Worm (Caenorhabditis elegans): ENCODE measurements around the gene ceh-10.

ceh-10 gene

DNA sequence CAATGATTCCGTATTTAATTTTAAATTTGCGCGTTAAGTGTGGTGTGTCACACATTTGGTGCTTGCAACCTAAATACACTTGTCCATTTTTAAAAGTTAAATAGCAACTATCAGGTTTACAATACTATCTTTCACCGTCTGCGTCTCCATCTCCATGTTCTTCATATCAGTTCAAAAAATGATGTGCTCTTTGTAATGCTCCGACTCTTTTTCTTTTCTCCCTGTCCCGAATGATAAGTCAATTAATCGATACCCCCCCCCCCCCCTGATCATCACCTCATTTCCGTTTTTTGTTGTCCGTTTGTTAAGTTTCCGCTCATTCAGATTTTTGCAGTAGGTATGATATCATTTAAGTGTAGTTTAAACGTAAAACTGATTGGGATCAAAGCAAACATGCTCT, 15.3 kb downstream of the ceh-10 start (continued):
- TF ChIP-seq jun-1 (tag; optimal IDR thresholded peaks at IDR 0.05) = no peak
- TF ChIP-seq ama-1 (optimal IDR thresholded peaks at IDR 0.05) = no peak
- TF ChIP-seq spr-1 (tag; optimal IDR thresholded peaks at IDR 0.05) = no peak
- TF ChIP-seq nhr-28 (tag; optimal IDR thresholded peaks at IDR 0.05) = peak; percentile 47
- TF ChIP-seq lin-38 (GFP tag; IDR thresholded peaks at IDR 0.05) = no peak
- TF ChIP-seq Y105C5A.15 (GFP tag; IDR thresholded peaks at IDR 0.05) = no peak
- TF ChIP-seq skn-1 (tag; optimal IDR thresholded peaks at IDR 0.05) = no peak
- no peak for TF ChIP-seq unc-62 (GFP tag; optimal IDR thresholded peaks at IDR 0.05 in 1 of 2)
- no peak for TF ChIP-seq unc-62 (tag; optimal IDR thresholded peaks at IDR 0.05)
- no peak for TF ChIP-seq ZK546.5 (tag; optimal IDR thresholded peaks at IDR 0.05)
- no peak for TF ChIP-seq duxl-1 (tag; optimal IDR thresholded peaks at IDR 0.05; ENCODE audit: poor library complexity)
- TF ChIP-seq dpl-1 (GFP tag; optimal IDR thresholded peaks at IDR 0.05) = no peak
- no peak for TF ChIP-seq snpc-4 (tag; optimal IDR thresholded peaks at IDR 0.05)
- no peak for TF ChIP-seq mes-2 (tag; optimal IDR thresholded peaks at IDR 0.05; ENCODE audit: poor library complexity, severe bottlenecking)
- TF ChIP-seq mdt-29 (GFP tag; IDR thresholded peaks at IDR 0.05) = no peak
- no peak for TF ChIP-seq set-16 (GFP tag; IDR thresholded peaks at IDR 0.05)
- TF ChIP-seq lin-1 (GFP tag; IDR thresholded peaks at IDR 0.05) = peak; percentile 53; the same call in 1 of the 2 replicates
- no peak for TF ChIP-seq nhr-25 (tag; optimal IDR thresholded peaks at IDR 0.05; ENCODE audit: borderline replicate concordance, insufficient read depth)
- no peak for TF ChIP-seq unc-39 (tag; optimal IDR thresholded peaks at IDR 0.05)
- peak; percentile 26; the same call in 1 of the 2 replicates for TF ChIP-seq php-3 (GFP tag; IDR thresholded peaks at IDR 0.05)
- no peak for TF ChIP-seq zag-1 (tag; optimal IDR thresholded peaks at IDR 0.05)
- TF ChIP-seq arid-1 (GFP tag; conservative IDR thresholded peaks at IDR 0.05) = no peak
- TF ChIP-seq madf-9 (GFP tag; conservative IDR thresholded peaks at IDR 0.05) = no peak
- no peak for TF ChIP-seq Y5F2A.4 (GFP tag; optimal IDR thresholded peaks at IDR 0.05)
- no peak for TF ChIP-seq D1046.2 (GFP tag; IDR thresholded peaks at IDR 0.05)
- no peak for TF ChIP-seq nhr-6 (tag; optimal IDR thresholded peaks at IDR 0.05)
- TF ChIP-seq tra-1 (GFP tag; IDR thresholded peaks at IDR 0.05) = no peak
- no peak for TF ChIP-seq snpc-1.2 (GFP tag; IDR thresholded peaks at IDR 0.05)
- no peak for TF ChIP-seq R02D3.7 (tag; optimal IDR thresholded peaks at IDR 0.05)
- no peak for TF ChIP-seq lsy-2 (tag; optimal IDR thresholded peaks at IDR 0.05)
- no peak for TF ChIP-seq attf-4 (tag; optimal IDR thresholded peaks at IDR 0.05)
- TF ChIP-seq ces-1 (GFP tag; optimal IDR thresholded peaks at IDR 0.05) = no peak
- TF ChIP-seq sdz-12 (GFP tag; optimal IDR thresholded peaks at IDR 0.05) = no peak
- TF ChIP-seq lin-39 (tag; optimal IDR thresholded peaks at IDR 0.05) = no peak
- no peak for TF ChIP-seq daf-19 (GFP tag; conservative IDR thresholded peaks at IDR 0.05)
- no peak for TF ChIP-seq lin-13 (GFP tag; optimal IDR thresholded peaks at IDR 0.05)
- TF ChIP-seq nhr-237 (tag; optimal IDR thresholded peaks at IDR 0.05) = no peak
- no peak for TF ChIP-seq fkh-10 (GFP tag; optimal IDR thresholded peaks at IDR 0.05)
- TF ChIP-seq T20F7.1 (GFP tag; optimal IDR thresholded peaks at IDR 0.05) = no peak
- no peak for TF ChIP-seq ceh-62 (tag; optimal IDR thresholded peaks at IDR 0.05)
- no peak for TF ChIP-seq hif-1 (tag; optimal IDR thresholded peaks at IDR 0.05)
- no peak for TF ChIP-seq hlh-30 (tag; optimal IDR thresholded peaks at IDR 0.05; ENCODE audit: insufficient read depth)
- TF ChIP-seq nhr-10 (tag; optimal IDR thresholded peaks at IDR 0.05) = no peak
- TF ChIP-seq saeg-2 (GFP tag; IDR thresholded peaks at IDR 0.05) = no peak
- TF ChIP-seq ceh-28 (tag; optimal IDR thresholded peaks at IDR 0.05) = no peak
- TF ChIP-seq dmd-6 (GFP tag; IDR thresholded peaks at IDR 0.05) = peak; percentile 62
- no peak for TF ChIP-seq F26F4.8 (GFP tag; conservative IDR thresholded peaks at IDR 0.05)
